Worm (Caenorhabditis elegans) whole organism, L4 larva: ENCODE data around the gene acc-2.

Source experiments
- ceh-82 ChIP-seq: sonication (generic microtip); optimal IDR thresholded peaks from 2 replicates; lab custom pipeline; 2017; ENCODE audit warnings: missing biosample characterization, missing genetic modification characterization
- dmd-8 ChIP-seq: fragments of 200-800 bp; sonication (Bioruptor generic); IDR thresholded peaks from 2 replicates; pipeline ENCODE4 v1.3.6; 2022; ENCODE audit warnings: missing genetic modification characterization, missing compliant biosample characterization
- dpl-1 ChIP-seq: fragments of 150-350 bp; optimal IDR thresholded peaks from 2 replicates; lab custom pipeline; 2014; ENCODE audit warnings: missing biosample characterization, missing genetic modification reagents, missing genetic modification characterization
- egl-43 ChIP-seq: fragments of 200-800 bp; sonication (Bioruptor generic); IDR thresholded peaks from 2 replicates; pipeline ENCODE4 v1.3.6; 2022; ENCODE audit warnings: missing genetic modification reagents, missing genetic modification characterization, missing compliant biosample characterization
- hif-1 ChIP-seq, 2 experiments: sonication (generic microtip); optimal IDR thresholded peaks; 2 replicates each; lab custom pipeline; 2016 to 2017; ENCODE audit warnings: missing compliant biosample characterization in 2 of 2, missing genetic modification characterization in 2 of 2, missing genetic modification reagents in 2 of 2, missing genotype in 2 of 2, mild to moderate bottlenecking in 1 of 2
- lsy-2 ChIP-seq, 2 experiments: fragments of 150-350 bp in 1 of 2; sonication (generic microtip) in 1 of 2; optimal IDR thresholded peaks; 2 replicates each; lab custom pipeline; 2014 to 2017; ENCODE audit warnings: missing biosample characterization in 2 of 2, missing genetic modification characterization in 2 of 2
- mdl-1 ChIP-seq, 2 experiments: fragments of 150-350 bp in 1 of 2; sonication (generic microtip) in 1 of 2; optimal IDR thresholded peaks; 2 replicates each; lab custom pipeline; 2014 to 2017; ENCODE audit warnings: missing biosample characterization in 2 of 2, missing genetic modification characterization in 2 of 2
- mxl-2 ChIP-seq: fragments of 200-800 bp; sonication (Bioruptor generic); conservative IDR thresholded peaks from 2 replicates; pipeline ENCODE4 v1.3.6; 2022; ENCODE audit warnings: missing genetic modification reagents, missing genetic modification characterization, missing compliant biosample characterization
- nhr-102 ChIP-seq: sonication (generic microtip); optimal IDR thresholded peaks from 2 replicates; lab custom pipeline; 2016; ENCODE audit warnings: mild to moderate bottlenecking, missing genetic modification characterization, moderate library complexity, missing compliant biosample characterization
- pqm-1 ChIP-seq: sonication (generic microtip); optimal IDR thresholded peaks from 2 replicates; lab custom pipeline; 2017; ENCODE audit warnings: missing biosample characterization, missing genetic modification characterization
- set-16 ChIP-seq: fragments of 200-800 bp; sonication (Bioruptor generic); IDR thresholded peaks from 2 replicates; pipeline ENCODE4 v1.3.6; 2022; ENCODE audit warnings: missing genetic modification reagents, missing genetic modification characterization, missing compliant biosample characterization
- unc-62 ChIP-seq, 3 experiments: fragments of 150-350 bp in 1 of 3; sonication (generic microtip); optimal IDR thresholded peaks in 2 of 3; peaks in 1 of 3; 1 replicate in 1 of 3; 2 replicates in 2 of 3; lab custom pipeline; 2014 to 2017; ENCODE audit warnings: missing biosample characterization in 3 of 3, missing genetic modification characterization in 3 of 3, missing genetic modification reagents in 3 of 3, missing genotype in 1 of 3

The acc-2 gene

ce11 chrIV:9053403-9053802, 36.8 kb downstream of the acc-2 start:
- TF ChIP-seq mdl-1 (tag; optimal IDR thresholded peaks at IDR 0.05; lab: Kevin White, UChicago): no peak
- peak in 1 of 2 experiments; percentile 51 for TF ChIP-seq unc-62 (GFP tag; optimal IDR thresholded peaks at IDR 0.05 in 1 of 2; lab: Kevin White, UChicago)
- no peak for TF ChIP-seq unc-62 (tag; optimal IDR thresholded peaks at IDR 0.05; lab: Kevin White, UChicago)

ce11 chrIV:9063518-9063917, 46.9 kb downstream of the acc-2 start:
- peak; percentile 40 to 86 for TF ChIP-seq hif-1 (tag; optimal IDR thresholded peaks at IDR 0.05; lab: Kevin White, UChicago)
- TF ChIP-seq dmd-8: no peak
- TF ChIP-seq lsy-2 (tag; optimal IDR thresholded peaks at IDR 0.05; lab: Kevin White, UChicago): peak in 1 of 2 experiments; percentile 21
- TF ChIP-seq dpl-1 (GFP tag; lab: Kevin White, UChicago): no peak
- no peak for TF ChIP-seq nhr-102 (tag; lab: Kevin White, UChicago)
- TF ChIP-seq pqm-1 (tag; lab: Kevin White, UChicago): peak; percentile 8
- no peak for TF ChIP-seq ceh-82
- no peak for TF ChIP-seq mxl-2 (GFP tag; lab: Robert Waterston, UW)

- TF ChIP-seq set-16 (GFP tag; lab: Robert Waterston, UW) (peak; percentile 55; the same call in 1 of the 2 replicates), egl-43 (GFP tag; lab: Robert Waterston, UW) (peak; percentile 48; the same call in 1 of the 2 replicates)
Observed at ce11 chrIV:9067277-9068197, 51.0 kb downstream of the acc-2 start.
